Worm (Caenorhabditis elegans) whole organism, L4 larva: ENCODE data around the gene hdl-2.

Source experiments
- F26F4.8 ChIP-seq: fragments of 200-800 bp; sonication (Bioruptor generic); conservative IDR thresholded peaks from 2 replicates; pipeline ENCODE4 v1.3.6; 2022; ENCODE audit warnings: missing genetic modification characterization, missing compliant biosample characterization
- F37D6.2 ChIP-seq: sonication (generic microtip); optimal IDR thresholded peaks from 2 replicates; lab custom pipeline; 2016; ENCODE audit warnings: mild to moderate bottlenecking, missing genetic modification characterization, missing compliant biosample characterization
- F49E8.2 ChIP-seq: sonication (generic microtip); optimal IDR thresholded peaks from 2 replicates; lab custom pipeline; 2016; ENCODE audit warnings: missing compliant biosample characterization, mild to moderate bottlenecking, missing genetic modification characterization, borderline replicate concordance
- T20F7.1 ChIP-seq: fragments of 200-800 bp; sonication (Bioruptor generic); optimal IDR thresholded peaks from 2 replicates; lab custom pipeline; 2018; ENCODE audit warnings: mild to moderate bottlenecking, missing genetic modification characterization, missing compliant biosample characterization
- daf-19 ChIP-seq: fragments of 200-800 bp; sonication (Bioruptor generic); conservative IDR thresholded peaks from 2 replicates; pipeline ENCODE4 v1.3.6; 2022; ENCODE audit warnings: missing genetic modification characterization, missing compliant biosample characterization
- duxl-1 ChIP-seq: sonication (generic microtip); optimal IDR thresholded peaks from 2 replicates; lab custom pipeline; 2016; ENCODE audit warnings: mild to moderate bottlenecking, missing genetic modification characterization, moderate library complexity, missing compliant biosample characterization; ENCODE audit not compliant: poor library complexity
- hlh-11 ChIP-seq: fragments of 200-800 bp; sonication (Bioruptor generic); optimal IDR thresholded peaks from 2 replicates; lab custom pipeline; 2018; ENCODE audit warnings: mild to moderate bottlenecking, missing genetic modification characterization, missing compliant biosample characterization
- hlh-30 ChIP-seq: sonication (generic microtip); optimal IDR thresholded peaks from 2 replicates; lab custom pipeline; 2017; ENCODE audit warnings: antibody characterized with exemption, mild to moderate bottlenecking, missing genetic modification characterization, missing compliant biosample characterization; ENCODE audit not compliant: insufficient read depth
- jun-1 ChIP-seq: fragments of 150-350 bp; optimal IDR thresholded peaks from 2 replicates; lab custom pipeline; 2014; ENCODE audit warnings: missing biosample characterization, missing genetic modification reagents, missing genetic modification characterization
- lim-7 ChIP-seq: fragments of 200-800 bp; sonication (Bioruptor generic); IDR thresholded peaks from 2 replicates; pipeline ENCODE4 v1.3.6; 2022; ENCODE audit warnings: missing genetic modification characterization, missing compliant biosample characterization
- lin-13 ChIP-seq: fragments of 150-350 bp; optimal IDR thresholded peaks from 2 replicates; lab custom pipeline; 2014; ENCODE audit warnings: missing biosample characterization, missing genetic modification reagents, missing genetic modification characterization
- lin-38 ChIP-seq: fragments of 200-800 bp; sonication (Bioruptor generic); IDR thresholded peaks from 2 replicates; pipeline ENCODE4 v1.3.6; 2022; ENCODE audit warnings: missing genetic modification reagents, missing genetic modification characterization, missing compliant biosample characterization
- lin-39 ChIP-seq: fragments of 150-350 bp; optimal IDR thresholded peaks from 2 replicates; lab custom pipeline; 2014; ENCODE audit warnings: missing biosample characterization, missing genetic modification reagents, missing genetic modification characterization
- lsy-2 ChIP-seq, 2 experiments: fragments of 150-350 bp in 1 of 2; sonication (generic microtip) in 1 of 2; optimal IDR thresholded peaks; 2 replicates each; lab custom pipeline; 2014 to 2017; ENCODE audit warnings: missing biosample characterization in 2 of 2, missing genetic modification characterization in 2 of 2
- madf-9 ChIP-seq: fragments of 200-800 bp; sonication (Bioruptor generic); conservative IDR thresholded peaks from 2 replicates; pipeline ENCODE4 v1.3.6; 2022; ENCODE audit warnings: missing genetic modification reagents, missing genetic modification characterization, missing compliant biosample characterization
- mdl-1 ChIP-seq, 2 experiments: fragments of 150-350 bp in 1 of 2; sonication (generic microtip) in 1 of 2; optimal IDR thresholded peaks; 2 replicates each; lab custom pipeline; 2014 to 2017; ENCODE audit warnings: missing biosample characterization in 2 of 2, missing genetic modification characterization in 2 of 2
- mep-1 ChIP-seq: fragments of 150-350 bp; sonication (generic microtip); optimal IDR thresholded peaks from 3 replicates; lab custom pipeline; 2014; ENCODE audit warnings: missing biosample characterization, missing genetic modification characterization
- mes-2 ChIP-seq: sonication (generic microtip); optimal IDR thresholded peaks from 2 replicates; lab custom pipeline; 2016; ENCODE audit warnings: missing genotype, mild to moderate bottlenecking, missing genetic modification characterization, missing compliant biosample characterization; ENCODE audit not compliant: poor library complexity, severe bottlenecking
- nhr-25 ChIP-seq: sonication (generic microtip); optimal IDR thresholded peaks from 2 replicates; lab custom pipeline; 2017; ENCODE audit warnings: missing genetic modification characterization, mild to moderate bottlenecking, missing compliant biosample characterization, antibody characterized with exemption, moderate library complexity, borderline replicate concordance; ENCODE audit not compliant: insufficient read depth
- nhr-41 ChIP-seq: fragments of 200-800 bp; sonication (Bioruptor generic); IDR thresholded peaks from 2 replicates; pipeline ENCODE4 v1.3.6; 2022; ENCODE audit warnings: missing genetic modification reagents, missing genetic modification characterization, missing compliant biosample characterization
- nhr-48 ChIP-seq: sonication (generic microtip); optimal IDR thresholded peaks from 2 replicates; lab custom pipeline; 2016; ENCODE audit warnings: mild to moderate bottlenecking, missing genetic modification characterization, missing compliant biosample characterization
- nhr-76 ChIP-seq: fragments of 150-350 bp; optimal IDR thresholded peaks from 2 replicates; lab custom pipeline; 2014; ENCODE audit warnings: missing biosample characterization, missing genetic modification characterization
- php-3 ChIP-seq: fragments of 200-800 bp; sonication (Bioruptor generic); IDR thresholded peaks from 2 replicates; pipeline ENCODE4 v1.3.6; 2022; ENCODE audit warnings: missing genetic modification reagents, missing genetic modification characterization, missing compliant biosample characterization
- rbr-2 ChIP-seq: sonication (generic microtip); optimal IDR thresholded peaks from 2 replicates; lab custom pipeline; 2016; ENCODE audit warnings: missing genotype, missing genetic modification characterization, missing compliant biosample characterization
- snpc-4 ChIP-seq: fragments of 150-350 bp; optimal IDR thresholded peaks from 2 replicates; lab custom pipeline; 2014; ENCODE audit warnings: missing biosample characterization, missing genetic modification characterization
- spr-3 ChIP-seq: fragments of 200-800 bp; sonication (Bioruptor generic); optimal IDR thresholded peaks from 2 replicates; lab custom pipeline; 2018; ENCODE audit warnings: mild to moderate bottlenecking, missing genetic modification characterization, missing compliant biosample characterization
- tra-1 ChIP-seq: fragments of 200-800 bp; sonication (Bioruptor generic); IDR thresholded peaks from 2 replicates; pipeline ENCODE4 v1.3.6; 2022; ENCODE audit warnings: missing genetic modification reagents, missing genetic modification characterization, missing compliant biosample characterization
- unc-62 ChIP-seq, 3 experiments: fragments of 150-350 bp in 1 of 3; sonication (generic microtip); optimal IDR thresholded peaks in 2 of 3; peaks in 1 of 3; 1 replicate in 1 of 3; 2 replicates in 2 of 3; lab custom pipeline; 2014 to 2017; ENCODE audit warnings: missing biosample characterization in 3 of 3, missing genetic modification characterization in 3 of 3, missing genetic modification reagents in 3 of 3, missing genotype in 1 of 3
- zip-2 ChIP-seq: fragments of 150-350 bp; optimal IDR thresholded peaks from 2 replicates; lab custom pipeline; 2014; ENCODE audit warnings: missing biosample characterization, missing genetic modification characterization
- ztf-11 ChIP-seq: fragments of 150-350 bp; optimal IDR thresholded peaks from 2 replicates; lab custom pipeline; 2014; ENCODE audit warnings: missing biosample characterization, missing genetic modification characterization

hdl-2 gene

DNA sequence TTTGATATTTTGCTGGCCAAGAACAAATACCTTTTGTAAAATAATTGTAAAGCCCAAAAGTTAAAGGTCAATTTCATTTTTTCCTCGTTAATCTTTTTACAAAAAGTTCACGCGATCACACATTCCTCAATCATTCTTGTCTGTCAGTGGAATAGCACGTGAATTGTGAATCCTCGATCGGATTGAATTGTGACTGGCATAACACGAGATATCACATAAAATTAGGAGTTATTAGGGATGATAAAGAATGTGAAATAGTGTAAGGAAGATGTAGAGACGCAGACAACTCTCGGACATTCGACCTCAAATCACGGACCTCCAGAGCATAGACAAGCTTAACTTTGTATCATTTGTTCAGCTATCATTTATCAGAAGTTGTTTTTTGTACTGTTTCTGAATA is 32.2 kb downstream of the hdl-2 start, which contains the start of gene C27B7.6 (continued):
- TF ChIP-seq madf-9 (GFP tag; lab: Robert Waterston, UW) = no peak
- no peak for TF ChIP-seq lin-38 (GFP tag; lab: Robert Waterston, UW)

- no peak for TF ChIP-seq mes-2 (tag; lab: Kevin White, UChicago)
- peak in 1 of 2 experiments; percentile 67 for TF ChIP-seq unc-62 (GFP tag; optimal IDR thresholded peaks at IDR 0.05 in 1 of 2; lab: Kevin White, UChicago)
- no peak for TF ChIP-seq unc-62 (tag; optimal IDR thresholded peaks at IDR 0.05; lab: Kevin White, UChicago)
- TF ChIP-seq ztf-11 (tag; lab: Kevin White, UChicago) = no peak
Measured at ce11 chrIV:8906743-8907142, 32.8 kb downstream of the hdl-2 start, which contains the start of gene C27B7.7. Gene C27B7.7, plus strand, starts transcription at chrIV:8907043.

DNA sequence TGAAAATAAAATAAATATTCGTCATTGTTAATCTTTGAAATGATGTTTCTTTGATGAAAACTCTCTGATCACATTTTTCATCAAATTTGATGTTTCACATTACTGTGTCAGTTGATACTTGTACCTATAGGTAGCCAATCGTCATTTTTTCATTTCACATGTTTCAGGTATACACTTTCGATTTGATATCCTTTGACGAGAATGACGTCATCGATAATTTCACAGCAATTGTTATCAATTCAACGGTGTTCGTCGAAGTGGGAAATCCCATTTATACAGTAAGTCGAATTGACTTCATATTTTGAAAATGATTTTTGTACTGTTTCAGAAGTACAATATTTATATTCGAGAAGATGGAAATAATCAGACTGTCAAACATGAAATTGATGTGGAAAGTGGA is 40.2 kb downstream of the hdl-2 start:
- TF ChIP-seq nhr-41 (no peak), hlh-30 (tag; lab: Kevin White, UChicago) (peak; percentile 30), ztf-11 (tag; lab: Kevin White, UChicago) (no peak)

ce11 chrIV:8916010-8916409 is 42.1 kb downstream of the hdl-2 start, which contains the start of gene C27B7.9:
Gene C27B7.9, minus strand, starts transcription at chrIV:8916110.
- TF ChIP-seq lin-13 (GFP tag; lab: Kevin White, UChicago) (no peak), php-3 (no peak), nhr-48 (tag; lab: Kevin White, UChicago) (no peak), F37D6.2 (tag; lab: Kevin White, UChicago) (no peak), T20F7.1 (GFP tag; lab: Kevin White, UChicago) (no peak), mes-2 (tag; lab: Kevin White, UChicago) (no peak), rbr-2 (tag; lab: Kevin White, UChicago) (no peak), lin-39 (tag; lab: Kevin White, UChicago) (no peak), jun-1 (tag; lab: Kevin White, UChicago) (no peak), F26F4.8 (GFP tag; lab: Robert Waterston, UW) (no peak), daf-19 (GFP tag; lab: Robert Waterston, UW) (no peak), mep-1 (tag; lab: Kevin White, UChicago) (no peak), lim-7 (no peak)

DNA sequence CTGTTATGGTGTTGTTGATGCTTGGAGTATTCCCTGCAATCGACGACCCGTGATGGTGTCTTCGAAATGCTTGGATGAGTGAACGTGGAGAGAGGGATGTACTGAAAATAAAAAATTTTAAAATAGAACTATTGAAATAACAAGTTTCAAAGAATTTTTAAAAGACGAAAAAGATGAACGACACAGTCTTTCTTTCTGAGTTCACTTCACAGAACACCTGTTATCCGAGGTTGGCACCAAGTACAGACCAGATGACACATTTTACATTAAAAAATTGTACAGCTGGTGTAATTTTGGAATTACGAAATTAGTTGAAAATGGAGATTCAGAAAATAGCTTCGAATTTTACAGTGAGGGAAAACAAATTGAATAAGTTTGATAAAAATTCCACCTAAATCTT is 44.8 kb downstream of the hdl-2 start, which contains the start of gene rap-1:
Gene rap-1, minus strand, starts transcription at position 101 of the 400 bp plus-strand sequence.
- no peak for TF ChIP-seq spr-3
- TF ChIP-seq tra-1 (GFP tag; lab: Robert Waterston, UW) = no peak
- no peak for TF ChIP-seq daf-19 (GFP tag; lab: Robert Waterston, UW)
- no peak for TF ChIP-seq zip-2
- no peak for TF ChIP-seq nhr-76 (tag; lab: Kevin White, UChicago)
- no peak for TF ChIP-seq F49E8.2
- TF ChIP-seq duxl-1 = no peak

DNA sequence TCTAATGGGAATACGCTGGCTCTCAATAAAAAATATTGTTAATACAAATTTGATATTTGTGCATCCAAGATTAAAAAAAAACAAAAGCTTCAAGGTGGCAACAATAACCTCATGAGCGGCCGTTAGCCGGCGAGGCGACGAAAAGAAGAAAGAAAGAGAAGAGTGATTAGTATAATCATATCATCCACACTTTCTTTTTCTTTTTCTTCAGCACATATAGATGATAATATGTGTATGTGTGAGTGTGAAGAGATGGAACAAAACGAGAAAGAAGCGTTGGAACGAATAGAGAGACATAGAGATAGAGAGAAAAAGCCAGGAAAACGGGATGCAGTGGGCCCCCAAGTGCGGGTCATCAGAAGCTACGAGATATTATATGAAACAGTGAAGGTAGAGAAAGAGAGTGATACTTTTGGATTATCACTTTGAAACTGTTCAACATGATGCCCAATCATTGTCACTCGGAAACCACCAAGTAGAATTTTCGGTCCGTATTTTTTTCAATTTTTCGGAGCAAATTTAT is 46.4 kb downstream of the hdl-2 start:
- TF ChIP-seq hlh-11 (tag; lab: Kevin White, UChicago) (peak; percentile 24), mdl-1 (tag; optimal IDR thresholded peaks at IDR 0.05; lab: Kevin White, UChicago) (peak in 1 of 2 experiments; percentile 14), snpc-4 (tag; lab: Kevin White, UChicago) (no peak), nhr-25 (no peak), lsy-2 (tag; optimal IDR thresholded peaks at IDR 0.05; lab: Kevin White, UChicago) (peak in 1 of 2 experiments; percentile 35), hlh-30 (tag; lab: Kevin White, UChicago) (peak; percentile 6)
